Worm (Caenorhabditis elegans) whole organism, young adult: ENCODE results near the gene F31E8.4.
A peak's percentile ranks its signal among the peaks of the same experiment; 100 is the strongest.

ENCODE experiments used
- F10E7.11 ChIP-seq: sonication (generic microtip); optimal IDR thresholded peaks from 2 replicates; lab custom pipeline; 2017; ENCODE audit warnings: mild to moderate bottlenecking, missing genetic modification characterization, moderate library complexity, missing compliant biosample characterization
- F22D6.2 ChIP-seq: sonication (generic microtip); optimal IDR thresholded peaks from 2 replicates; lab custom pipeline; 2016; ENCODE audit warnings: mild to moderate bottlenecking, missing genetic modification characterization, missing compliant biosample characterization
- F23B12.7 ChIP-seq: sonication (generic microtip); optimal IDR thresholded peaks from 2 replicates; lab custom pipeline; 2017; ENCODE audit warnings: missing genetic modification characterization, mild to moderate bottlenecking, missing compliant biosample characterization, antibody characterized with exemption, moderate library complexity; ENCODE audit not compliant: insufficient read depth
- F57A8.1 ChIP-seq: fragments of 200-800 bp; sonication (Bioruptor generic); optimal IDR thresholded peaks from 2 replicates; lab custom pipeline; 2018; ENCODE audit warnings: mild to moderate bottlenecking, missing genetic modification characterization, moderate library complexity, missing compliant biosample characterization
- K12H6.12 ChIP-seq: fragments of 200-800 bp; sonication (Bioruptor generic); optimal IDR thresholded peaks from 2 replicates; lab custom pipeline; 2018; ENCODE audit warnings: mild to moderate bottlenecking, missing genetic modification characterization, missing compliant biosample characterization
- T07F8.4 ChIP-seq: sonication (generic microtip); optimal IDR thresholded peaks from 2 replicates; lab custom pipeline; 2016; ENCODE audit warnings: mild to moderate bottlenecking, missing genetic modification characterization, moderate library complexity, missing compliant biosample characterization
- Y56A3A.18 ChIP-seq: fragments of 200-800 bp; sonication (Bioruptor generic); IDR thresholded peaks from 2 replicates; pipeline ENCODE4 v1.3.6; 2022; ENCODE audit warnings: missing genetic modification reagents, missing genetic modification characterization, missing compliant biosample characterization
- ZK185.1 ChIP-seq: sonication (generic microtip); optimal IDR thresholded peaks from 2 replicates; lab custom pipeline; 2016; ENCODE audit warnings: mild to moderate bottlenecking, missing genetic modification characterization, missing compliant biosample characterization; ENCODE audit not compliant: poor library complexity, severe bottlenecking
- aptf-3 ChIP-seq: fragments of 200-800 bp; sonication (Bioruptor generic); IDR thresholded peaks from 2 replicates; pipeline ENCODE4 v1.3.6; 2022; ENCODE audit warnings: missing genetic modification characterization, missing compliant biosample characterization
- attf-3 ChIP-seq: fragments of 200-800 bp; sonication (Bioruptor generic); conservative IDR thresholded peaks from 2 replicates; pipeline ENCODE4 v1.3.6; 2022; ENCODE audit warnings: missing genetic modification reagents, missing genetic modification characterization, missing compliant biosample characterization
- bed-1 ChIP-seq: fragments of 200-800 bp; sonication (Bioruptor generic); IDR thresholded peaks from 2 replicates; pipeline ENCODE4 v1.3.6; 2022; ENCODE audit warnings: missing genetic modification reagents, missing genetic modification characterization, missing compliant biosample characterization
- bed-2 ChIP-seq: fragments of 200-800 bp; sonication (Bioruptor generic); IDR thresholded peaks from 2 replicates; pipeline ENCODE4 v1.3.6; 2022; ENCODE audit warnings: missing genetic modification reagents, missing genetic modification characterization, missing compliant biosample characterization
- ccch-3 ChIP-seq: fragments of 200-800 bp; sonication (Bioruptor generic); optimal IDR thresholded peaks from 2 replicates; lab custom pipeline; 2018; ENCODE audit warnings: mild to moderate bottlenecking, missing genetic modification characterization, missing compliant biosample characterization
- ceh-100 ChIP-seq: fragments of 200-800 bp; sonication (Bioruptor generic); IDR thresholded peaks from 2 replicates; pipeline ENCODE4 v1.3.6; 2022; ENCODE audit warnings: missing genetic modification reagents, missing genetic modification characterization, missing compliant biosample characterization
- ceh-27 ChIP-seq: fragments of 200-800 bp; sonication (Bioruptor generic); optimal IDR thresholded peaks from 2 replicates; lab custom pipeline; 2018; ENCODE audit warnings: mild to moderate bottlenecking, missing genetic modification characterization, moderate library complexity, missing compliant biosample characterization
- ceh-79 ChIP-seq: sonication (generic microtip); optimal IDR thresholded peaks from 2 replicates; lab custom pipeline; 2017; ENCODE audit warnings: mild to moderate bottlenecking, missing genetic modification characterization, missing compliant biosample characterization
- chd-7 ChIP-seq: sonication (generic microtip); optimal IDR thresholded peaks from 2 replicates; lab custom pipeline; 2016; ENCODE audit warnings: mild to moderate bottlenecking, missing genetic modification characterization, moderate library complexity, missing compliant biosample characterization
- die-1 ChIP-seq: sonication (generic microtip); optimal IDR thresholded peaks from 2 replicates; lab custom pipeline; 2016; ENCODE audit warnings: missing genotype, mild to moderate bottlenecking, missing genetic modification characterization, missing compliant biosample characterization
- dox-1 ChIP-seq: fragments of 200-800 bp; sonication (Bioruptor generic); IDR thresholded peaks from 2 replicates; pipeline ENCODE4 v1.3.6; 2022; ENCODE audit warnings: missing genetic modification reagents, missing genetic modification characterization, missing compliant biosample characterization
- efl-1 ChIP-seq: fragments of 150-350 bp; optimal IDR thresholded peaks from 2 replicates; lab custom pipeline; 2014; ENCODE audit warnings: missing biosample characterization, missing genetic modification reagents, missing genetic modification characterization
- egl-18 ChIP-seq: fragments of 200-800 bp; sonication (Bioruptor generic); IDR thresholded peaks from 2 replicates; pipeline ENCODE4 v1.3.6; 2022; ENCODE audit warnings: missing genetic modification reagents, missing genetic modification characterization, missing compliant biosample characterization
- egl-44 ChIP-seq: fragments of 200-800 bp; sonication (Bioruptor generic); IDR thresholded peaks from 2 replicates; pipeline ENCODE4 v1.3.6; 2022; ENCODE audit warnings: missing genetic modification reagents, missing genetic modification characterization, missing compliant biosample characterization
- fkh-3 ChIP-seq: sonication (generic microtip); optimal IDR thresholded peaks from 2 replicates; lab custom pipeline; 2016; ENCODE audit warnings: mild to moderate bottlenecking, missing genetic modification characterization, missing compliant biosample characterization
- hmg-1.2 ChIP-seq: fragments of 200-800 bp; sonication (Bioruptor generic); IDR thresholded peaks from 2 replicates; pipeline ENCODE4 v1.3.6; 2022; ENCODE audit warnings: missing genetic modification reagents, missing genetic modification characterization, missing compliant biosample characterization
- let-526 ChIP-seq: fragments of 200-800 bp; sonication (Bioruptor generic); IDR thresholded peaks from 2 replicates; pipeline ENCODE4 v1.3.6; 2022; ENCODE audit warnings: missing genetic modification reagents, missing genetic modification characterization, missing compliant biosample characterization
- let-607 ChIP-seq, 2 experiments: fragments of 200-800 bp in 1 of 2; sonication (Bioruptor generic) in 1 of 2; sonication (generic microtip) in 1 of 2; optimal IDR thresholded peaks; 2 replicates each; lab custom pipeline; 2016 to 2018; ENCODE audit warnings: mild to moderate bottlenecking in 2 of 2, missing compliant biosample characterization in 2 of 2, missing genetic modification characterization in 2 of 2, moderate library complexity in 2 of 2, missing genotype in 1 of 2
- lin-26 ChIP-seq: fragments of 200-800 bp; sonication (Bioruptor generic); IDR thresholded peaks from 2 replicates; pipeline ENCODE4 v1.3.6; 2022; ENCODE audit warnings: missing genetic modification reagents, missing genetic modification characterization, missing compliant biosample characterization
- lin-40 ChIP-seq: sonication (generic microtip); optimal IDR thresholded peaks from 2 replicates; lab custom pipeline; 2016; ENCODE audit warnings: missing genetic modification characterization, mild to moderate bottlenecking, missing compliant biosample characterization, missing genotype, missing genetic modification reagents
- lin-54 ChIP-seq: fragments of 200-800 bp; sonication (Bioruptor generic); optimal IDR thresholded peaks from 2 replicates; lab custom pipeline; 2018; ENCODE audit warnings: mild to moderate bottlenecking, missing genetic modification characterization, missing compliant biosample characterization
- mcd-1 ChIP-seq: fragments of 200-800 bp; sonication (Bioruptor generic); IDR thresholded peaks from 2 replicates; pipeline ENCODE4 v1.3.6; 2022; ENCODE audit warnings: missing genetic modification reagents, missing genetic modification characterization, missing compliant biosample characterization
- mes-4 ChIP-seq: sonication (generic microtip); optimal IDR thresholded peaks from 2 replicates; lab custom pipeline; 2016; ENCODE audit warnings: missing genotype, missing genetic modification characterization, missing compliant biosample characterization
- nfya-2 ChIP-seq: fragments of 200-800 bp; sonication (Bioruptor generic); IDR thresholded peaks from 2 replicates; pipeline ENCODE4 v1.3.6; 2022; ENCODE audit warnings: missing genetic modification reagents, missing genetic modification characterization, missing compliant biosample characterization
- nhr-27 ChIP-seq: fragments of 200-800 bp; sonication (Bioruptor generic); optimal IDR thresholded peaks from 2 replicates; lab custom pipeline; 2018; ENCODE audit warnings: mild to moderate bottlenecking, missing genetic modification characterization, moderate library complexity, missing compliant biosample characterization
- nhr-90 ChIP-seq: sonication (generic microtip); optimal IDR thresholded peaks from 2 replicates; lab custom pipeline; 2016; ENCODE audit warnings: missing genotype, mild to moderate bottlenecking, missing genetic modification characterization, missing compliant biosample characterization
- pha-4 ChIP-seq: fragments of 150-350 bp; sonication (generic microtip); optimal IDR thresholded peaks from 2 replicates; lab custom pipeline; 2014; ENCODE audit warnings: missing biosample characterization, missing genetic modification reagents, missing genetic modification characterization
- repo-1 ChIP-seq: sonication (generic microtip); optimal IDR thresholded peaks from 2 replicates; lab custom pipeline; 2017; ENCODE audit warnings: mild to moderate bottlenecking, missing genetic modification characterization, missing compliant biosample characterization
- rpc-1 ChIP-seq, 2 experiments: fragments of 150-350 bp in 1 of 2; sonication (generic microtip) in 1 of 2; optimal IDR thresholded peaks; 2 replicates each; lab custom pipeline; 2014 to 2018; ENCODE audit warnings: missing biosample characterization in 1 of 2, missing genetic modification characterization in 1 of 2, missing genetic modification reagents in 1 of 2, missing genotype in 1 of 2
- snpc-1.1 ChIP-seq: sonication (generic microtip); optimal IDR thresholded peaks from 2 replicates; lab custom pipeline; 2017; ENCODE audit warnings: missing genetic modification characterization, mild to moderate bottlenecking, missing compliant biosample characterization, antibody characterized with exemption, moderate library complexity, missing genotype, missing genetic modification reagents; ENCODE audit not compliant: insufficient read depth
- snpc-3.4 ChIP-seq: sonication (generic microtip); optimal IDR thresholded peaks from 2 replicates; lab custom pipeline; 2017; ENCODE audit warnings: missing genetic modification characterization, mild to moderate bottlenecking, missing compliant biosample characterization, antibody characterized with exemption, moderate library complexity, missing genotype, missing genetic modification reagents
- zfh-2 ChIP-seq: fragments of 200-800 bp; sonication (Bioruptor generic); conservative IDR thresholded peaks from 2 replicates; pipeline ENCODE4 v1.3.6; 2022; ENCODE audit warnings: missing genetic modification reagents, missing genetic modification characterization, missing compliant biosample characterization
- ztf-18 ChIP-seq: sonication (generic microtip); optimal IDR thresholded peaks from 2 replicates; lab custom pipeline; 2016; ENCODE audit warnings: missing genotype, mild to moderate bottlenecking, missing genetic modification characterization, missing compliant biosample characterization
- ztf-26 ChIP-seq: sonication (generic microtip); optimal IDR thresholded peaks from 2 replicates; lab custom pipeline; 2017; ENCODE audit warnings: missing genetic modification characterization, missing compliant biosample characterization

Gene F31E8.4

ce11 chrII:6810663-6811062 lies 10.7 kb upstream of the F31E8.4 start, which contains the start of gene snt-1:
TSS of gene snt-1 (plus strand) at chrII:6810963.
- TF ChIP-seq nhr-27 (tag; lab: Kevin White, UChicago): no peak
- TF ChIP-seq let-526 (GFP tag; lab: Robert Waterston, UW): no peak
- TF ChIP-seq F57A8.1: no peak
- TF ChIP-seq F10E7.11 (tag; lab: Kevin White, UChicago): no peak
- TF ChIP-seq T07F8.4 (tag; lab: Kevin White, UChicago): no peak
- TF ChIP-seq hmg-1.2: no peak
- TF ChIP-seq ccch-3: no peak
- no peak for TF ChIP-seq ceh-100
- no peak for TF ChIP-seq lin-26

ce11 chrII:6808539-6808938 lies 8.6 kb upstream of the F31E8.4 start:
- TF ChIP-seq egl-18 (GFP tag; lab: Robert Waterston, UW) (no peak), K12H6.12 (tag; lab: Kevin White, UChicago) (peak; percentile 8), rpc-1 (optimal IDR thresholded peaks at IDR 0.05; lab: Kevin White, UChicago) (no peak), rpc-1 (tag; optimal IDR thresholded peaks at IDR 0.05; lab: Kevin White, UChicago) (no peak), repo-1 (tag; lab: Kevin White, UChicago) (no peak), mes-4 (tag; lab: Kevin White, UChicago) (no peak), let-526 (GFP tag; lab: Robert Waterston, UW) (no peak), aptf-3 (GFP tag; lab: Robert Waterston, UW) (no peak), ztf-18 (no peak)

ce11 chrII:6807162-6807561 lies 7.2 kb upstream of the F31E8.4 start, which contains the start of gene F31E8.5:
TSS of gene F31E8.5 (minus strand) at chrII:6807262.
- TF ChIP-seq efl-1 (GFP tag; lab: Kevin White, UChicago) (no peak), die-1 (no peak), lin-40 (no peak), lin-26 (no peak)

ce11 chrII:6803024-6803423 lies 3.1 kb upstream of the F31E8.4 start, which contains the start of gene tab-1:
TSS of gene tab-1 (plus strand) at chrII:6803324.
- TF ChIP-seq F23B12.7 (tag; lab: Kevin White, UChicago) (no peak), pha-4 (tag; lab: Kevin White, UChicago) (no peak), bed-2 (GFP tag; lab: Robert Waterston, UW) (no peak), ZK185.1 (tag; lab: Kevin White, UChicago) (no peak), fkh-3 (tag; lab: Kevin White, UChicago) (no peak), nfya-2 (GFP tag; lab: Robert Waterston, UW) (no peak), attf-3 (GFP tag; lab: Robert Waterston, UW) (no peak), Y56A3A.18 (no peak), let-607 (tag; optimal IDR thresholded peaks at IDR 0.05; lab: Kevin White, UChicago) (no peak), zfh-2 (GFP tag; lab: Robert Waterston, UW) (no peak), ztf-26 (tag; lab: Kevin White, UChicago) (no peak), F22D6.2 (tag; lab: Kevin White, UChicago) (no peak), lin-26 (no peak)
- TF ChIP-seq, all 124 proteins: peak for 0

ce11 chrII:6801262-6801661 lies 1.3 kb upstream of the F31E8.4 start:
- TF ChIP-seq bed-1 (GFP tag; lab: Robert Waterston, UW): no peak
- TF ChIP-seq lin-54 (GFP tag; lab: Kevin White, UChicago): no peak
- no peak for TF ChIP-seq mcd-1
- TF ChIP-seq nhr-90 (tag; lab: Kevin White, UChicago): no peak
- TF ChIP-seq dox-1 (GFP tag; lab: Robert Waterston, UW): no peak
- no peak for TF ChIP-seq ceh-27 (GFP tag; lab: Kevin White, UChicago)
- no peak for TF ChIP-seq ceh-79 (tag; lab: Kevin White, UChicago)
- no peak for TF ChIP-seq chd-7
- no peak for TF ChIP-seq ztf-18
- no peak for TF ChIP-seq snpc-1.1 (tag; lab: Kevin White, UChicago)
- no peak for TF ChIP-seq ceh-100
- TF ChIP-seq rpc-1 (optimal IDR thresholded peaks at IDR 0.05; lab: Kevin White, UChicago): no peak
- TF ChIP-seq rpc-1 (tag; optimal IDR thresholded peaks at IDR 0.05; lab: Kevin White, UChicago): no peak
- no peak for TF ChIP-seq snpc-3.4 (tag; lab: Kevin White, UChicago)
- TF ChIP-seq egl-44: no peak
